Worm (Caenorhabditis elegans): ENCODE results near the gene hst-3.1.

- TF ChIP-seq unc-62 (GFP tag; optimal IDR thresholded peaks at IDR 0.05 in 1 of 2): no peak
- TF ChIP-seq unc-62 (tag; optimal IDR thresholded peaks at IDR 0.05): no peak
- no peak for TF ChIP-seq nhr-237 (tag; optimal IDR thresholded peaks at IDR 0.05)
- TF ChIP-seq ama-1 (optimal IDR thresholded peaks at IDR 0.05): no peak
- TF ChIP-seq hlh-30 (tag; optimal IDR thresholded peaks at IDR 0.05; ENCODE audit: insufficient read depth): no peak
Measured at ce11 chrII:6179531-6179930, 10.5 kb upstream of the hst-3.1 start, which contains the start of gene F40H3.1.

Data from whole organism, L4 larva.